Fruit fly (Drosophila melanogaster) whole organism, embryonic: ENCODE data around the gene dia.

ENCODE experiments used
- Atf6 ChIP-seq: fragments of 200-800 bp; sonication (Bioruptor generic); IDR thresholded peaks from 2 replicates; pipeline ENCODE4 v1.3.6; 2022; ENCODE audit warnings: missing biosample characterization, missing genetic modification characterization
- CG11093 ChIP-seq: fragments of 200-800 bp; sonication (Bioruptor generic); IDR thresholded peaks from 3 replicates; pipeline ENCODE4 v1.3.6; 2022; ENCODE audit warnings: missing biosample characterization, missing genetic modification characterization
- CG12071 ChIP-seq: fragments of 200-800 bp; sonication (Bioruptor generic); optimal IDR thresholded peaks from 3 replicates; lab custom pipeline; 2018; ENCODE audit warnings: missing biosample characterization, mild to moderate bottlenecking, missing genetic modification characterization
- CG12744 ChIP-seq: fragments of 200-800 bp; sonication (Bioruptor generic); optimal IDR thresholded peaks from 2 replicates; lab custom pipeline; 2016; ENCODE audit warnings: missing biosample characterization, missing genetic modification characterization
- CG12769 ChIP-seq: fragments of 200-800 bp; sonication (Bioruptor generic); optimal IDR thresholded peaks from 2 replicates; lab custom pipeline; 2019; ENCODE audit warnings: missing biosample characterization, mild to moderate bottlenecking, missing genetic modification characterization, moderate library complexity
- CG15073 ChIP-seq: fragments of 200-800 bp; sonication (Bioruptor generic); optimal IDR thresholded peaks from 2 replicates; lab custom pipeline; 2016; ENCODE audit warnings: missing biosample characterization, missing genetic modification characterization
- CG16779 ChIP-seq: fragments of 200-800 bp; sonication (Bioruptor generic); IDR thresholded peaks from 2 replicates; pipeline ENCODE4 v1.3.6; 2022; ENCODE audit warnings: missing biosample characterization, missing genetic modification characterization
- CG17328 ChIP-seq: fragments of 200-800 bp; sonication (Bioruptor generic); IDR thresholded peaks from 2 replicates; pipeline ENCODE4 v1.3.6; 2022; ENCODE audit warnings: missing biosample characterization, missing genetic modification characterization
- CG17829 ChIP-seq: fragments of 200-800 bp; optimal IDR thresholded peaks from 2 replicates; lab custom pipeline; 2019; ENCODE audit warnings: missing biosample characterization, mild to moderate bottlenecking, missing genetic modification characterization, moderate library complexity
- CG18599 ChIP-seq: fragments of 200-800 bp; sonication (Bioruptor generic); optimal IDR thresholded peaks from 3 replicates; lab custom pipeline; 2017; ENCODE audit warnings: missing biosample characterization, missing genetic modification characterization, mild to moderate bottlenecking, moderate library complexity, missing genetic modification reagents
- CG2202 ChIP-seq: fragments of 200-800 bp; sonication (Bioruptor generic); optimal IDR thresholded peaks from 2 replicates; lab custom pipeline; 2018; ENCODE audit warnings: missing biosample characterization, mild to moderate bottlenecking, missing genetic modification characterization
- CG2712 ChIP-seq: fragments of 200-800 bp; optimal IDR thresholded peaks from 3 replicates; lab custom pipeline; 2019; ENCODE audit warnings: missing biosample characterization, mild to moderate bottlenecking, missing genetic modification characterization, moderate library complexity
- CG3847 ChIP-seq: fragments of 200-800 bp; sonication (Bioruptor generic); IDR thresholded peaks from 2 replicates; pipeline ENCODE4 v1.3.6; 2022; ENCODE audit warnings: missing biosample characterization, missing genetic modification characterization
- CG43689 ChIP-seq: fragments of 200-800 bp; sonication (Bioruptor generic); IDR thresholded peaks from 2 replicates; pipeline ENCODE4 v1.3.6; 2022; ENCODE audit warnings: missing biosample characterization, missing genetic modification characterization
- CG4617 ChIP-seq: fragments of 200-800 bp; sonication (Bioruptor generic); optimal IDR thresholded peaks from 3 replicates; lab custom pipeline; 2016; ENCODE audit warnings: missing biosample characterization, missing genetic modification characterization, borderline replicate concordance
- CG5245 ChIP-seq: fragments of 200-800 bp; sonication (Bioruptor generic); optimal IDR thresholded peaks from 3 replicates; lab custom pipeline; 2016; ENCODE audit warnings: missing biosample characterization, missing genetic modification characterization
- CG7786 ChIP-seq: fragments of 200-800 bp; sonication (Bioruptor generic); optimal IDR thresholded peaks from 2 replicates; lab custom pipeline; 2016; ENCODE audit warnings: missing biosample characterization, missing genetic modification characterization
- CG7839 ChIP-seq: fragments of 200-800 bp; sonication (Bioruptor generic); optimal IDR thresholded peaks from 3 replicates; lab custom pipeline; 2018; ENCODE audit warnings: missing biosample characterization, mild to moderate bottlenecking, missing genetic modification characterization, moderate library complexity
- CG9215 ChIP-seq: fragments of 200-800 bp; sonication (Bioruptor generic); IDR thresholded peaks from 2 replicates; pipeline ENCODE4 v1.3.6; 2022; ENCODE audit warnings: missing biosample characterization, missing genetic modification characterization
- CG9727 ChIP-seq: fragments of 200-800 bp; sonication (Bioruptor generic); optimal IDR thresholded peaks from 3 replicates; lab custom pipeline; 2017; ENCODE audit warnings: missing biosample characterization, mild to moderate bottlenecking, missing genetic modification characterization
- CG9797 ChIP-seq: fragments of 200-800 bp; sonication (Bioruptor generic); optimal IDR thresholded peaks from 3 replicates; lab custom pipeline; 2018; ENCODE audit warnings: missing biosample characterization, mild to moderate bottlenecking, missing genetic modification characterization
- D19A ChIP-seq: fragments of 200-800 bp; optimal IDR thresholded peaks from 3 replicates; lab custom pipeline; 2019; ENCODE audit warnings: missing biosample characterization, mild to moderate bottlenecking, missing genetic modification characterization, moderate library complexity
- D19B ChIP-seq: fragments of 200-800 bp; sonication (Bioruptor generic); optimal IDR thresholded peaks from 2 replicates; lab custom pipeline; 2017; ENCODE audit warnings: missing biosample characterization, mild to moderate bottlenecking, missing genetic modification characterization
- Dek ChIP-seq: fragments of 200-800 bp; sonication (Bioruptor generic); optimal IDR thresholded peaks from 3 replicates; lab custom pipeline; 2019; ENCODE audit warnings: missing biosample characterization, mild to moderate bottlenecking, missing genetic modification characterization, moderate library complexity
- Drgx ChIP-seq: fragments of 200-800 bp; sonication (Bioruptor generic); IDR thresholded peaks from 2 replicates; pipeline ENCODE4 v1.3.6; 2022; ENCODE audit warnings: missing biosample characterization, missing genetic modification characterization
- HmgD ChIP-seq: fragments of 200-800 bp; sonication (Bioruptor generic); optimal IDR thresholded peaks from 3 replicates; lab custom pipeline; 2016; ENCODE audit warnings: missing biosample characterization, missing genetic modification characterization
- NC2α ChIP-seq: fragments of 200-800 bp; sonication (Bioruptor generic); optimal IDR thresholded peaks from 2 replicates; lab custom pipeline; 2016; ENCODE audit warnings: missing biosample characterization, missing genetic modification characterization
- NK7.1 ChIP-seq: fragments of 200-800 bp; sonication (Bioruptor generic); optimal IDR thresholded peaks from 3 replicates; lab custom pipeline; 2016; ENCODE audit warnings: missing biosample characterization, missing genetic modification characterization
- Poxn ChIP-seq: fragments of 200-800 bp; sonication (Bioruptor generic); IDR thresholded peaks from 2 replicates; pipeline ENCODE4 v1.3.6; 2022; ENCODE audit warnings: missing biosample characterization, missing genetic modification characterization
- Taf1 ChIP-seq: fragments of 200-800 bp; sonication (Bioruptor generic); IDR thresholded peaks from 2 replicates; pipeline ENCODE4 v1.3.6; 2022; ENCODE audit warnings: missing biosample characterization, missing genetic modification characterization
- amos ChIP-seq: fragments of 200-800 bp; sonication (Bioruptor generic); IDR thresholded peaks from 2 replicates; pipeline ENCODE4 v1.3.6; 2022; ENCODE audit warnings: missing biosample characterization, missing genetic modification characterization; ENCODE audit not compliant: partially characterized antibody
- az2 ChIP-seq: fragments of 200-800 bp; sonication (Bioruptor generic); optimal IDR thresholded peaks from 3 replicates; lab custom pipeline; 2016; ENCODE audit warnings: missing biosample characterization, missing genetic modification characterization
- bowl ChIP-seq: fragments of 200-800 bp; sonication (Bioruptor generic); IDR thresholded peaks from 2 replicates; pipeline ENCODE4 v1.3.6; 2022; ENCODE audit warnings: missing biosample characterization, missing genetic modification characterization
- bsh ChIP-seq, 2 experiments: fragments of 200-800 bp; sonication (Bioruptor generic); optimal IDR thresholded peaks; 2 replicates each; lab custom pipeline; 2017 to 2018; ENCODE audit warnings: mild to moderate bottlenecking in 2 of 2, missing biosample characterization in 2 of 2, missing genetic modification characterization in 2 of 2, moderate library complexity in 1 of 2
- cas ChIP-seq: fragments of 200-800 bp; sonication (Bioruptor generic); IDR thresholded peaks from 2 replicates; pipeline ENCODE4 v1.3.6; 2022; ENCODE audit warnings: missing biosample characterization, missing genetic modification characterization
- chm ChIP-seq: fragments of 200-800 bp; sonication (Bioruptor generic); IDR thresholded peaks from 2 replicates; pipeline ENCODE4 v1.3.6; 2022; ENCODE audit warnings: missing biosample characterization, missing genetic modification characterization
- corto ChIP-seq: fragments of 200-800 bp; sonication (Bioruptor generic); optimal IDR thresholded peaks from 2 replicates; lab custom pipeline; 2016; ENCODE audit warnings: missing biosample characterization, mild to moderate bottlenecking, missing genetic modification characterization, moderate library complexity
- crc ChIP-seq: fragments of 200-800 bp; sonication (Bioruptor generic); optimal IDR thresholded peaks from 2 replicates; lab custom pipeline; 2016; ENCODE audit warnings: missing biosample characterization, missing genetic modification characterization
- mam ChIP-seq: fragments of 200-800 bp; sonication (Bioruptor generic); optimal IDR thresholded peaks from 3 replicates; lab custom pipeline; 2016; ENCODE audit warnings: missing biosample characterization, missing genetic modification characterization
- mld ChIP-seq: fragments of 200-800 bp; sonication (Bioruptor generic); IDR thresholded peaks from 3 replicates; pipeline ENCODE4 v1.3.6; 2022; ENCODE audit warnings: missing biosample characterization, missing genetic modification characterization; ENCODE audit not compliant: partially characterized antibody
- nau ChIP-seq: fragments of 200-800 bp; sonication (Bioruptor generic); optimal IDR thresholded peaks from 3 replicates; lab custom pipeline; 2017; ENCODE audit warnings: missing biosample characterization, mild to moderate bottlenecking, missing genetic modification characterization, missing genetic modification reagents
- nerfin-1 ChIP-seq: fragments of 200-800 bp; sonication (Bioruptor generic); optimal IDR thresholded peaks from 3 replicates; lab custom pipeline; 2019; ENCODE audit warnings: missing biosample characterization, mild to moderate bottlenecking, missing genetic modification characterization, moderate library complexity
- pros ChIP-seq: fragments of 200-800 bp; sonication (Bioruptor generic); optimal IDR thresholded peaks from 3 replicates; lab custom pipeline; 2019; ENCODE audit warnings: missing biosample characterization, mild to moderate bottlenecking, missing genetic modification characterization, moderate library complexity
- pum ChIP-seq: fragments of 200-800 bp; sonication (Bioruptor generic); optimal IDR thresholded peaks from 2 replicates; lab custom pipeline; 2016; ENCODE audit warnings: missing biosample characterization, missing genetic modification characterization
- seq ChIP-seq: fragments of 200-800 bp; sonication (Bioruptor generic); IDR thresholded peaks from 2 replicates; pipeline ENCODE4 v1.3.6; 2022; ENCODE audit warnings: missing biosample characterization, missing genetic modification characterization
- slbo ChIP-seq: fragments of 200-800 bp; sonication (Bioruptor generic); IDR thresholded peaks from 2 replicates; pipeline ENCODE4 v1.3.6; 2022; ENCODE audit warnings: missing biosample characterization, missing genetic modification characterization
- tup ChIP-seq: fragments of 200-800 bp; sonication (Bioruptor generic); optimal IDR thresholded peaks from 2 replicates; lab custom pipeline; 2016; ENCODE audit warnings: missing biosample characterization, mild to moderate bottlenecking, missing genetic modification characterization, moderate library complexity
- usp ChIP-seq: fragments of >200 bp; optimal IDR thresholded peaks from 2 replicates; lab custom pipeline; 2017; ENCODE audit warnings: missing biosample characterization, missing genetic modification characterization
- yki ChIP-seq: fragments of >200 bp; optimal IDR thresholded peaks from 3 replicates; lab custom pipeline; 2018
- z ChIP-seq: fragments of 200-800 bp; sonication (Bioruptor generic); IDR thresholded peaks from 3 replicates; pipeline ENCODE4 v1.3.6; 2022; ENCODE audit warnings: missing biosample characterization, missing genetic modification characterization
- zen ChIP-seq: fragments of 200-800 bp; sonication (Bioruptor generic); optimal IDR thresholded peaks from 3 replicates; lab custom pipeline; 2018; ENCODE audit warnings: missing biosample characterization, mild to moderate bottlenecking, missing genetic modification characterization, moderate library complexity

Gene dia

DNA sequence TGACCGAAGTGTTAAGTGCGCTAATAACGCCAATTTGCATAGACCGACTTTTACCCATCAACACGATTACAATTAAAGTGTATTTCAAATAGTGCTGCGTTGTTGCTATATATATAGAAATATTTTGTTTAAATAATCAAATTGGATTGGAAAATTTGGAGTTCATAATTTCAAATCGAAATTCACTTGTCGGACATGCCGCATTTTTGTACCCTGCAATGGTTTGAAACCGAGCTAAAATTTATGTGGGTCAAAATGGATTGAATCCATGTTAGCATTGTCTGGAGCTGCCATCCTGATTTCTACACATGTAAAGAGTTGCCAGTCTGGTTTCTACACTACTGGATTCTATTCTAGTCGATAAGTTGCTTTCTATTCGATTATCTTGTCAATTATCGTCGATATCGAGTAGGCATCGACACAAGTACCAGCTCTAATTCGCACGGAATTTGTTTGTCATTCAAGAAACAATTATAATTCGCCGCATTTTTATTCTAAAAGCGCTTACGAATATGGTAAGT lies 29.4 kb downstream of the dia start, which contains the start of gene Pomp (continued):
- TF ChIP-seq bsh (GFP tag; optimal IDR thresholded peaks at IDR 0.05; lab: Kevin White, UChicago): peak in 1 of 2 experiments; percentile 81
- TF ChIP-seq nerfin-1: peak; percentile 58
- peak; percentile 92 for TF ChIP-seq CG18599 (GFP tag; lab: Kevin White, UChicago)
- TF ChIP-seq cas (GFP tag; lab: Robert Waterston, UW): 0 out of 2 replicates have a peak, but pooled peaks have one; percentile 52
- peak; percentile 85 for TF ChIP-seq az2 (GFP tag; lab: Kevin White, UChicago)
- TF ChIP-seq CG17328: peak; percentile 89
- no peak for TF ChIP-seq yki (lab: Kevin White, UChicago)
- peak; percentile 57 for TF ChIP-seq HmgD (GFP tag; lab: Kevin White, UChicago)
- TF ChIP-seq NC2α (GFP tag; lab: Kevin White, UChicago): no peak
- TF ChIP-seq amos (GFP tag; lab: Robert Waterston, UW): peak; percentile 62; the same call in 1 of the 2 replicates
- TF ChIP-seq CG11093 (GFP tag; lab: Robert Waterston, UW): peak; percentile 81
- peak; percentile 74 for TF ChIP-seq seq (GFP tag; lab: Robert Waterston, UW)
- TF ChIP-seq pum (GFP tag; lab: Kevin White, UChicago): peak; percentile 47
- TF ChIP-seq CG5245 (GFP tag; lab: Kevin White, UChicago): peak; percentile 86
- no peak for TF ChIP-seq mld (GFP tag; lab: Robert Waterston, UW)
- peak; percentile 92 for TF ChIP-seq CG2712
- TF ChIP-seq CG17829: peak; percentile 92
- TF ChIP-seq NK7.1 (GFP tag; lab: Kevin White, UChicago): no peak
- TF ChIP-seq CG12744 (GFP tag; lab: Kevin White, UChicago): no peak
- TF ChIP-seq Dek: peak; percentile 82
- TF ChIP-seq chm: peak; percentile 72
- peak; percentile 86 for TF ChIP-seq zen (tag; lab: Kevin White, UChicago)
- peak; percentile 86 for TF ChIP-seq CG12071 (GFP tag; lab: Kevin White, UChicago)
- TF ChIP-seq CG9797: peak; percentile 22
- TF ChIP-seq CG9215 (GFP tag; lab: Robert Waterston, UW): peak; percentile 73
- peak; percentile 88 for TF ChIP-seq CG7839
- TF ChIP-seq slbo (GFP tag; lab: Robert Waterston, UW): peak; percentile 90
- peak; percentile 89 for TF ChIP-seq D19A (tag; lab: Kevin White, UChicago)
- peak; percentile 86 for TF ChIP-seq CG9727 (GFP tag; lab: Kevin White, UChicago)
- peak; percentile 72 for TF ChIP-seq tup (GFP tag; lab: Kevin White, UChicago)
- peak; percentile 98 for TF ChIP-seq D19B (GFP tag; lab: Kevin White, UChicago)
- TF ChIP-seq mam (GFP tag; lab: Kevin White, UChicago): peak; percentile 76
- peak; percentile 72 for TF ChIP-seq CG16779 (GFP tag; lab: Robert Waterston, UW)
- no peak for TF ChIP-seq z (GFP tag; lab: Robert Waterston, UW)
- TF ChIP-seq bowl: peak; percentile 60; the same call in 1 of the 2 replicates
- peak; percentile 44; the same call in 1 of the 2 replicates for TF ChIP-seq Taf1 (GFP tag; lab: Robert Waterston, UW)
- peak; percentile 57 for TF ChIP-seq CG7786 (GFP tag; lab: Kevin White, UChicago)
- TF ChIP-seq CG43689 (GFP tag; lab: Robert Waterston, UW): 0 out of 2 replicates have a peak, but pooled peaks have one; percentile 18
- peak; percentile 89 for TF ChIP-seq Atf6
- peak; percentile 69 for TF ChIP-seq nau (GFP tag; lab: Kevin White, UChicago)
- TF ChIP-seq corto (GFP tag; lab: Kevin White, UChicago): peak; percentile 80
- TF ChIP-seq Drgx: peak; percentile 82
- TF ChIP-seq CG3847: peak; percentile 90
- TF ChIP-seq Poxn (GFP tag; lab: Robert Waterston, UW): no peak
- TF ChIP-seq pros (GFP tag; lab: Kevin White, UChicago): no peak
- TF ChIP-seq CG2202 (tag; lab: Kevin White, UChicago): peak; percentile 61
- TF ChIP-seq crc (GFP tag; lab: Kevin White, UChicago): peak; percentile 39
- TF ChIP-seq usp (GFP tag; lab: Kevin White, UChicago): no peak
- peak; percentile 23 for TF ChIP-seq CG15073
- peak; percentile 60 for TF ChIP-seq CG4617 (GFP tag; lab: Kevin White, UChicago)
- peak; percentile 90 for TF ChIP-seq CG12769 (tag; lab: Kevin White, UChicago)
